Fruit fly (Drosophila melanogaster) whole organism, embryonic: ENCODE results near the gene Rgl.

Source experiments
- Atf6 ChIP-seq: fragments of 200-800 bp; sonication (Bioruptor generic); IDR thresholded peaks from 2 replicates; pipeline ENCODE4 v1.3.6; 2022; ENCODE audit warnings: missing biosample characterization, missing genetic modification characterization
- Awh ChIP-seq: fragments of 200-800 bp; sonication (Bioruptor generic); IDR thresholded peaks from 2 replicates; pipeline ENCODE4, ENCODE4 v1.3.6; 2022; ENCODE audit warnings: missing biosample characterization, missing genetic modification characterization
- Bgb ChIP-seq: fragments of 200-800 bp; sonication (Bioruptor generic); IDR thresholded peaks from 2 replicates; pipeline ENCODE4 v1.3.6; 2022; ENCODE audit warnings: missing biosample characterization, missing genetic modification characterization; ENCODE audit not compliant: partially characterized antibody
- CG10321 ChIP-seq: fragments of 200-800 bp; sonication (Bioruptor generic); IDR thresholded peaks from 2 replicates; pipeline ENCODE4 v1.3.6; 2022; ENCODE audit warnings: missing biosample characterization, missing genetic modification characterization
- CG10431 ChIP-seq: fragments of 200-800 bp; sonication (Bioruptor generic); optimal IDR thresholded peaks from 3 replicates; lab custom pipeline; 2018; ENCODE audit warnings: missing biosample characterization, mild to moderate bottlenecking, missing genetic modification characterization
- CG11093 ChIP-seq: fragments of 200-800 bp; sonication (Bioruptor generic); IDR thresholded peaks from 3 replicates; pipeline ENCODE4 v1.3.6; 2022; ENCODE audit warnings: missing biosample characterization, missing genetic modification characterization
- CG11560 ChIP-seq: fragments of 200-800 bp; sonication (Bioruptor generic); IDR thresholded peaks from 3 replicates; pipeline ENCODE4 v1.3.6; 2022; ENCODE audit warnings: missing biosample characterization, missing genetic modification characterization
- CG12769 ChIP-seq: fragments of 200-800 bp; sonication (Bioruptor generic); optimal IDR thresholded peaks from 2 replicates; lab custom pipeline; 2019; ENCODE audit warnings: missing biosample characterization, mild to moderate bottlenecking, missing genetic modification characterization, moderate library complexity
- CG15269 ChIP-seq: fragments of 200-800 bp; sonication (Bioruptor generic); optimal IDR thresholded peaks from 2 replicates; lab custom pipeline; 2018; ENCODE audit warnings: missing biosample characterization, mild to moderate bottlenecking, missing genetic modification characterization, moderate library complexity
- CG17912 ChIP-seq: fragments of 200-800 bp; sonication (Bioruptor generic); optimal IDR thresholded peaks from 2 replicates; lab custom pipeline; 2018; ENCODE audit warnings: missing biosample characterization, mild to moderate bottlenecking, missing genetic modification characterization
- CG18764 ChIP-seq: fragments of 200-800 bp; sonication (Bioruptor generic); optimal IDR thresholded peaks from 3 replicates; lab custom pipeline; 2016; ENCODE audit warnings: missing biosample characterization, missing genetic modification characterization
- CG2116 ChIP-seq: fragments of 200-800 bp; sonication (Bioruptor generic); optimal IDR thresholded peaks from 3 replicates; lab custom pipeline; 2018; ENCODE audit warnings: missing biosample characterization, mild to moderate bottlenecking, missing genetic modification characterization
- CG4424 ChIP-seq: fragments of 200-800 bp; sonication (Bioruptor generic); optimal IDR thresholded peaks from 3 replicates; lab custom pipeline; 2016; ENCODE audit warnings: missing biosample characterization, missing genetic modification characterization
- CG6272 ChIP-seq: fragments of 200-800 bp; sonication (Bioruptor generic); IDR thresholded peaks from 2 replicates; pipeline ENCODE4 v1.3.6; 2022; ENCODE audit warnings: missing biosample characterization, missing genetic modification characterization
- CG8359 ChIP-seq: fragments of 200-800 bp; sonication (Bioruptor generic); optimal IDR thresholded peaks from 2 replicates; lab custom pipeline; 2017; ENCODE audit warnings: missing biosample characterization, mild to moderate bottlenecking, missing genetic modification characterization, borderline replicate concordance
- CG8924 ChIP-seq: fragments of 200-800 bp; optimal IDR thresholded peaks from 3 replicates; lab custom pipeline; 2019; ENCODE audit warnings: missing biosample characterization, mild to moderate bottlenecking, missing genetic modification characterization, moderate library complexity
- CG9215 ChIP-seq: fragments of 200-800 bp; sonication (Bioruptor generic); IDR thresholded peaks from 2 replicates; pipeline ENCODE4 v1.3.6; 2022; ENCODE audit warnings: missing biosample characterization, missing genetic modification characterization
- CG9437 ChIP-seq: fragments of 200-800 bp; sonication (Bioruptor generic); optimal IDR thresholded peaks from 2 replicates; lab custom pipeline; 2018; ENCODE audit warnings: missing biosample characterization, mild to moderate bottlenecking, missing genetic modification characterization
- D19B ChIP-seq: fragments of 200-800 bp; sonication (Bioruptor generic); optimal IDR thresholded peaks from 2 replicates; lab custom pipeline; 2017; ENCODE audit warnings: missing biosample characterization, mild to moderate bottlenecking, missing genetic modification characterization
- Dad ChIP-seq: fragments of 200-800 bp; sonication (Bioruptor generic); optimal IDR thresholded peaks from 3 replicates; lab custom pipeline; 2016; ENCODE audit warnings: missing biosample characterization, missing genetic modification characterization
- Hr78 ChIP-seq, 2 experiments: fragments of 200-800 bp in 1 of 2; fragments of >200 bp in 1 of 2; sonication (Bioruptor generic) in 1 of 2; optimal IDR thresholded peaks; 2 replicates each; lab custom pipeline; 2017 to 2019; ENCODE audit warnings: missing biosample characterization in 2 of 2, missing genetic modification characterization in 2 of 2, mild to moderate bottlenecking in 1 of 2, moderate library complexity in 1 of 2
- MESR4 ChIP-seq: fragments of 200-800 bp; sonication (Bioruptor generic); optimal IDR thresholded peaks from 2 replicates; lab custom pipeline; 2018; ENCODE audit warnings: missing biosample characterization, mild to moderate bottlenecking, missing genetic modification characterization, moderate library complexity
- Pdp1 ChIP-seq, 2 experiments: fragments of 200-800 bp; sonication (Bioruptor generic); optimal IDR thresholded peaks; 3 replicates each; lab custom pipeline; 2016; ENCODE audit warnings: missing biosample characterization in 2 of 2, missing genetic modification characterization in 2 of 2, mild to moderate bottlenecking in 1 of 2, moderate library complexity in 1 of 2
- Scr ChIP-seq: fragments of 200-800 bp; sonication (Bioruptor generic); IDR thresholded peaks from 2 replicates; pipeline ENCODE4 v1.3.6; 2022; ENCODE audit warnings: missing biosample characterization, missing genetic modification characterization; ENCODE audit not compliant: partially characterized antibody
- Trl ChIP-seq, 3 experiments: fragments of >200 bp in 2 of 3; fragments of 200-800 bp in 1 of 3; sonication (Bioruptor generic) in 1 of 3; optimal IDR thresholded peaks; 2 replicates in 1 of 3; 3 replicates in 2 of 3; lab custom pipeline; 2016 to 2017; ENCODE audit warnings: missing biosample characterization in 1 of 3, missing genetic modification characterization in 1 of 3
- ac ChIP-seq: fragments of 200-800 bp; sonication (Bioruptor generic); optimal IDR thresholded peaks from 3 replicates; lab custom pipeline; 2017; ENCODE audit warnings: missing biosample characterization, mild to moderate bottlenecking, missing genetic modification characterization
- aop ChIP-seq: fragments of 200-800 bp; sonication (Bioruptor generic); IDR thresholded peaks from 2 replicates; pipeline ENCODE4 v1.3.6; 2022; ENCODE audit warnings: missing biosample characterization, missing genetic modification characterization
- bbx ChIP-seq: fragments of 200-800 bp; sonication (Bioruptor generic); IDR thresholded peaks from 2 replicates; pipeline ENCODE4 v1.3.6; 2022; ENCODE audit warnings: missing biosample characterization, missing genetic modification characterization; ENCODE audit not compliant: partially characterized antibody
- corto ChIP-seq: fragments of 200-800 bp; sonication (Bioruptor generic); optimal IDR thresholded peaks from 2 replicates; lab custom pipeline; 2016; ENCODE audit warnings: missing biosample characterization, mild to moderate bottlenecking, missing genetic modification characterization, moderate library complexity
- dm ChIP-seq: fragments of 200-800 bp; sonication (Bioruptor generic); optimal IDR thresholded peaks from 3 replicates; lab custom pipeline; 2016; ENCODE audit warnings: missing biosample characterization, missing genetic modification characterization
- dysf ChIP-seq: fragments of 200-800 bp; sonication (Bioruptor generic); IDR thresholded peaks from 3 replicates; pipeline ENCODE4 v1.3.6; 2022; ENCODE audit warnings: missing biosample characterization, missing genetic modification characterization
- en ChIP-seq: fragments of 200-800 bp; sonication (Bioruptor generic); optimal IDR thresholded peaks from 2 replicates; lab custom pipeline; 2016; ENCODE audit warnings: missing biosample characterization, missing genetic modification characterization
- esg ChIP-seq: fragments of 200-800 bp; sonication (Bioruptor generic); conservative IDR thresholded peaks from 2 replicates; pipeline ENCODE4 v1.3.6; 2022; ENCODE audit warnings: missing biosample characterization, missing genetic modification characterization
- ewg ChIP-seq: fragments of 200-800 bp; sonication (Bioruptor generic); optimal IDR thresholded peaks from 3 replicates; lab custom pipeline; 2017; ENCODE audit warnings: mild to moderate bottlenecking, missing biosample characterization, missing genetic modification reagents, missing genetic modification characterization
- fu2 ChIP-seq: fragments of 200-800 bp; sonication (Bioruptor generic); optimal IDR thresholded peaks from 2 replicates; lab custom pipeline; 2016; ENCODE audit warnings: missing biosample characterization, missing genetic modification characterization
- gce ChIP-seq: fragments of 200-800 bp; sonication (Bioruptor generic); IDR thresholded peaks from 3 replicates; pipeline ENCODE4 v1.3.6; 2022; ENCODE audit warnings: missing biosample characterization, missing genetic modification characterization
- hbn ChIP-seq: fragments of 200-800 bp; sonication (Bioruptor generic); IDR thresholded peaks from 2 replicates; pipeline ENCODE4 v1.3.6; 2022; ENCODE audit warnings: missing biosample characterization, missing genetic modification characterization; ENCODE audit not compliant: partially characterized antibody
- ind ChIP-seq: fragments of 200-800 bp; sonication (Bioruptor generic); optimal IDR thresholded peaks from 3 replicates; lab custom pipeline; 2016; ENCODE audit warnings: missing biosample characterization, missing genetic modification characterization
- luna ChIP-seq: fragments of 200-800 bp; sonication (Bioruptor generic); optimal IDR thresholded peaks from 2 replicates; lab custom pipeline; 2016; ENCODE audit warnings: missing biosample characterization, missing genetic modification characterization
- pan ChIP-seq, 4 experiments: fragments of >200 bp in 3 of 4; fragments of 200-800 bp in 1 of 4; sonication (Bioruptor generic) in 1 of 4; optimal IDR thresholded peaks in 3 of 4; IDR thresholded peaks in 1 of 4; 2 replicates each; pipeline versions ENCODE4 v1.3.6 to Lab custom; 2017 to 2022; ENCODE audit warnings: missing biosample characterization in 2 of 4, missing genetic modification characterization in 2 of 4, mixed read lengths in 1 of 4
- phol ChIP-seq: fragments of 200-800 bp; sonication (Bioruptor generic); optimal IDR thresholded peaks from 3 replicates; lab custom pipeline; 2018; ENCODE audit warnings: missing biosample characterization, mild to moderate bottlenecking, missing genetic modification characterization, moderate library complexity
- pros ChIP-seq: fragments of 200-800 bp; sonication (Bioruptor generic); optimal IDR thresholded peaks from 3 replicates; lab custom pipeline; 2019; ENCODE audit warnings: missing biosample characterization, mild to moderate bottlenecking, missing genetic modification characterization, moderate library complexity
- run ChIP-seq: fragments of 200-800 bp; sonication (Bioruptor generic); optimal IDR thresholded peaks from 3 replicates; lab custom pipeline; 2018; ENCODE audit warnings: missing biosample characterization, mild to moderate bottlenecking, missing genetic modification characterization
- salm ChIP-seq: fragments of 200-800 bp; sonication (Bioruptor generic); optimal IDR thresholded peaks from 2 replicates; lab custom pipeline; 2018; ENCODE audit warnings: missing biosample characterization, mild to moderate bottlenecking, missing genetic modification characterization
- sd ChIP-seq: fragments of 200-800 bp; sonication (Bioruptor generic); optimal IDR thresholded peaks from 3 replicates; lab custom pipeline; 2018; ENCODE audit warnings: missing biosample characterization, mild to moderate bottlenecking, missing genetic modification characterization, moderate library complexity
- sob ChIP-seq: fragments of 200-800 bp; sonication (Bioruptor generic); IDR thresholded peaks from 2 replicates; pipeline ENCODE4 v1.3.6; 2022; ENCODE audit warnings: missing biosample characterization, missing genetic modification characterization
- toy ChIP-seq: fragments of 200-800 bp; sonication (Bioruptor generic); IDR thresholded peaks from 2 replicates; pipeline ENCODE4 v1.3.6; 2022; ENCODE audit warnings: missing biosample characterization, missing genetic modification characterization
- zen ChIP-seq: fragments of 200-800 bp; sonication (Bioruptor generic); optimal IDR thresholded peaks from 3 replicates; lab custom pipeline; 2018; ENCODE audit warnings: missing biosample characterization, mild to moderate bottlenecking, missing genetic modification characterization, moderate library complexity

The Rgl gene

dm6 chr3L:13925117-13925726 is at the start of gene Rgl (continued):
- TF ChIP-seq CG11093 (GFP tag; lab: Robert Waterston, UW) (no peak), pros (peak; percentile 27), CG9437 (GFP tag; lab: Kevin White, UChicago) (peak; percentile 29), Dad (GFP tag; lab: Kevin White, UChicago) (no peak), Scr (GFP tag; lab: Robert Waterston, UW) (peak; percentile 29; the same call in 1 of the 2 replicates), CG10321 (GFP tag; lab: Robert Waterston, UW) (no peak), luna (GFP tag; lab: Kevin White, UChicago) (no peak), CG10431 (no peak), Awh (GFP tag; lab: Robert Waterston, UW) (0 out of 2 replicates have a peak, but pooled peaks have one; percentile 24), CG6272 (GFP tag; lab: Robert Waterston, UW) (0 out of 2 replicates have a peak, but pooled peaks have one; percentile 15), dysf (GFP tag; lab: Robert Waterston, UW) (no peak), fu2 (GFP tag; lab: Kevin White, UChicago) (no peak), aop (GFP tag; lab: Robert Waterston, UW) (0 out of 2 replicates have a peak, but pooled peaks have one; percentile 26), toy (no peak), MESR4 (no peak), gce (GFP tag; lab: Robert Waterston, UW) (peak; percentile 49; the same call in 1 of the 3 replicates), D19B (GFP tag; lab: Kevin White, UChicago) (no peak), CG18764 (GFP tag; lab: Kevin White, UChicago) (no peak), CG11560 (tag; lab: Robert Waterston, UW) (no peak), en (no peak), CG8924 (tag; lab: Kevin White, UChicago) (no peak), ac (peak; percentile 20), CG15269 (no peak), Hr78 (GFP tag; optimal IDR thresholded peaks at IDR 0.05; lab: Kevin White, UChicago) (no peak), CG12769 (peak; percentile 50), zen (tag; lab: Kevin White, UChicago) (no peak), corto (GFP tag; lab: Kevin White, UChicago) (no peak), hbn (GFP tag; lab: Robert Waterston, UW) (no peak), CG4424 (no peak), Atf6 (0 out of 2 replicates have a peak, but pooled peaks have one; percentile 50), Trl (optimal IDR thresholded peaks at IDR 0.05; lab: Kevin White, UChicago) (peak; percentile 87 to 93), Trl (GFP tag; optimal IDR thresholded peaks at IDR 0.05; lab: Kevin White, UChicago) (no peak), esg (GFP tag; lab: Robert Waterston, UW) (no peak), Bgb (GFP tag; lab: Robert Waterston, UW) (peak; percentile 32; the same call in 1 of the 2 replicates), pan (optimal IDR thresholded peaks at IDR 0.05; lab: Kevin White, UChicago) (no peak), pan (GFP tag; optimal IDR thresholded peaks at IDR 0.05 in 1 of 2, IDR thresholded peaks at IDR 0.05 in 1 of 2) (no peak), salm (tag; lab: Kevin White, UChicago) (no peak), bbx (peak; percentile 24; the same call in 1 of the 2 replicates), Pdp1 (GFP tag; optimal IDR thresholded peaks at IDR 0.05; lab: Kevin White, UChicago) (peak in 1 of 2 experiments; percentile 19), run (tag; lab: Kevin White, UChicago) (no peak), sd (tag; lab: Kevin White, UChicago) (peak; percentile 30), CG2116 (GFP tag; lab: Kevin White, UChicago) (no peak), ind (GFP tag; lab: Kevin White, UChicago) (no peak), ewg (GFP tag; lab: Kevin White, UChicago) (no peak), CG17912 (GFP tag; lab: Kevin White, UChicago) (no peak), sob (GFP tag; lab: Robert Waterston, UW) (peak; percentile 47; the same call in 1 of the 2 replicates), CG9215 (GFP tag; lab: Robert Waterston, UW) (no peak), phol (no peak), CG8359 (GFP tag; lab: Kevin White, UChicago) (no peak), dm (GFP tag; lab: Kevin White, UChicago) (no peak)
